Worm (Caenorhabditis elegans) whole organism, young adult: ENCODE results near the gene pgm-1.

Source experiments
- T07F8.4 ChIP-seq: sonication (generic microtip); optimal IDR thresholded peaks from 2 replicates; lab custom pipeline; 2016; ENCODE audit warnings: mild to moderate bottlenecking, missing genetic modification characterization, moderate library complexity, missing compliant biosample characterization
- attf-3 ChIP-seq: fragments of 200-800 bp; sonication (Bioruptor generic); conservative IDR thresholded peaks from 2 replicates; pipeline ENCODE4 v1.3.6; 2022; ENCODE audit warnings: missing genetic modification reagents, missing genetic modification characterization, missing compliant biosample characterization
- ceh-27 ChIP-seq: fragments of 200-800 bp; sonication (Bioruptor generic); optimal IDR thresholded peaks from 2 replicates; lab custom pipeline; 2018; ENCODE audit warnings: mild to moderate bottlenecking, missing genetic modification characterization, moderate library complexity, missing compliant biosample characterization
- dpl-1 ChIP-seq: fragments of 150-350 bp; optimal IDR thresholded peaks from 2 replicates; lab custom pipeline; 2014; ENCODE audit warnings: missing biosample characterization, missing genetic modification reagents, missing genetic modification characterization
- lsl-1 ChIP-seq: fragments of 200-800 bp; sonication (Bioruptor generic); optimal IDR thresholded peaks from 2 replicates; lab custom pipeline; 2018; ENCODE audit warnings: mild to moderate bottlenecking, missing genetic modification characterization, moderate library complexity, missing compliant biosample characterization
- nfya-2 ChIP-seq: fragments of 200-800 bp; sonication (Bioruptor generic); IDR thresholded peaks from 2 replicates; pipeline ENCODE4 v1.3.6; 2022; ENCODE audit warnings: missing genetic modification reagents, missing genetic modification characterization, missing compliant biosample characterization
- repo-1 ChIP-seq: sonication (generic microtip); optimal IDR thresholded peaks from 2 replicates; lab custom pipeline; 2017; ENCODE audit warnings: mild to moderate bottlenecking, missing genetic modification characterization, missing compliant biosample characterization

- no peak for TF ChIP-seq T07F8.4 (tag; lab: Kevin White, UChicago)
- no peak for TF ChIP-seq attf-3 (GFP tag; lab: Robert Waterston, UW)
- TF ChIP-seq repo-1 (tag; lab: Kevin White, UChicago) = no peak
- TF ChIP-seq dpl-1 = no peak
- TF ChIP-seq lsl-1 (GFP tag; lab: Kevin White, UChicago) = no peak
- no peak for TF ChIP-seq nfya-2 (GFP tag; lab: Robert Waterston, UW)
- no peak for TF ChIP-seq ceh-27 (GFP tag; lab: Kevin White, UChicago)
Observed at ce11 chrII:4874335-4874861, 14.8 kb upstream of the pgm-1 start, which contains the start of gene F11G11.15.
